Fruit fly (Drosophila melanogaster) whole organism, embryonic: Measurements from ENCODE around the gene CG14227.

Experiments used
- ATbp ChIP-seq: fragments of 200-800 bp; sonication (Bioruptor generic); optimal IDR thresholded peaks from 2 replicates; lab custom pipeline; 2017; ENCODE audit warnings: missing biosample characterization, mild to moderate bottlenecking, missing genetic modification characterization, missing genetic modification reagents
- Blimp-1 ChIP-seq: fragments of 200-800 bp; sonication (Bioruptor generic); optimal IDR thresholded peaks from 3 replicates; lab custom pipeline; 2018; ENCODE audit warnings: missing biosample characterization, missing genetic modification characterization, mild to moderate bottlenecking, moderate library complexity, missing genetic modification reagents
- C15 ChIP-seq: fragments of 200-800 bp; sonication (Bioruptor generic); IDR thresholded peaks from 3 replicates; pipeline ENCODE4 v1.3.6; 2022; ENCODE audit warnings: missing biosample characterization, missing genetic modification characterization
- CG11696 ChIP-seq: fragments of 200-800 bp; sonication (Bioruptor generic); IDR thresholded peaks from 2 replicates; pipeline ENCODE4 v1.3.6; 2022; ENCODE audit warnings: missing biosample characterization, missing genetic modification characterization
- CG14050 ChIP-seq: fragments of 200-800 bp; sonication (Bioruptor generic); IDR thresholded peaks from 3 replicates; pipeline ENCODE4 v1.3.6; 2022; ENCODE audit warnings: missing biosample characterization, missing genetic modification characterization
- CG1647 ChIP-seq: fragments of 200-800 bp; sonication (Bioruptor generic); optimal IDR thresholded peaks from 3 replicates; lab custom pipeline; 2016; ENCODE audit warnings: missing biosample characterization, missing genetic modification characterization
- CG17186 ChIP-seq: fragments of 200-800 bp; sonication (Bioruptor generic); optimal IDR thresholded peaks from 3 replicates; lab custom pipeline; 2017; ENCODE audit warnings: missing biosample characterization, missing genetic modification reagents, missing genetic modification characterization
- CG17912 ChIP-seq: fragments of 200-800 bp; sonication (Bioruptor generic); optimal IDR thresholded peaks from 2 replicates; lab custom pipeline; 2018; ENCODE audit warnings: missing biosample characterization, mild to moderate bottlenecking, missing genetic modification characterization
- CG32772 ChIP-seq: fragments of 200-800 bp; sonication (Bioruptor generic); IDR thresholded peaks from 2 replicates; pipeline ENCODE4 v1.3.6; 2022; ENCODE audit warnings: missing biosample characterization, missing genetic modification characterization
- CG33557 ChIP-seq: fragments of 200-800 bp; sonication (Bioruptor generic); optimal IDR thresholded peaks from 2 replicates; lab custom pipeline; 2019; ENCODE audit warnings: missing biosample characterization, mild to moderate bottlenecking, missing genetic modification characterization, moderate library complexity
- CG6254 ChIP-seq: fragments of 200-800 bp; sonication (Bioruptor generic); optimal IDR thresholded peaks from 3 replicates; lab custom pipeline; 2017; ENCODE audit warnings: mild to moderate bottlenecking, missing biosample characterization, missing genetic modification reagents, missing genetic modification characterization
- CG6791 ChIP-seq: fragments of 200-800 bp; sonication (Bioruptor generic); IDR thresholded peaks from 3 replicates; pipeline ENCODE4 v1.3.6; 2022; ENCODE audit warnings: missing biosample characterization, missing genetic modification characterization; ENCODE audit not compliant: partially characterized antibody
- CG8281 ChIP-seq: fragments of 200-800 bp; sonication (Bioruptor generic); optimal IDR thresholded peaks from 2 replicates; lab custom pipeline; 2018; ENCODE audit warnings: missing biosample characterization, mild to moderate bottlenecking, missing genetic modification characterization, moderate library complexity
- CG8290 ChIP-seq, 3 experiments: fragments of 200-800 bp; sonication (Bioruptor generic); optimal IDR thresholded peaks; 2 replicates each; lab custom pipeline; 2016 to 2019; ENCODE audit warnings: missing biosample characterization in 3 of 3, missing genetic modification characterization in 3 of 3, mild to moderate bottlenecking in 2 of 3, moderate library complexity in 1 of 3
- CG9797 ChIP-seq: fragments of 200-800 bp; sonication (Bioruptor generic); optimal IDR thresholded peaks from 3 replicates; lab custom pipeline; 2018; ENCODE audit warnings: missing biosample characterization, mild to moderate bottlenecking, missing genetic modification characterization
- Doc2 ChIP-seq: fragments of 200-800 bp; sonication (Bioruptor generic); IDR thresholded peaks from 2 replicates; pipeline ENCODE4 v1.3.6; 2022; ENCODE audit warnings: missing biosample characterization, missing genetic modification characterization
- Fer1 ChIP-seq: fragments of 200-800 bp; sonication (Bioruptor generic); optimal IDR thresholded peaks from 2 replicates; lab custom pipeline; 2017; ENCODE audit warnings: missing biosample characterization, mild to moderate bottlenecking, missing genetic modification characterization
- HLH54F ChIP-seq: fragments of 200-800 bp; sonication (Bioruptor generic); optimal IDR thresholded peaks from 3 replicates; lab custom pipeline; 2016; ENCODE audit warnings: missing biosample characterization, missing genetic modification characterization
- HLHmδ ChIP-seq: fragments of 200-800 bp; sonication (Bioruptor generic); optimal IDR thresholded peaks from 2 replicates; lab custom pipeline; 2018; ENCODE audit warnings: missing biosample characterization, mild to moderate bottlenecking, missing genetic modification characterization, moderate library complexity
- MBD-R2 ChIP-seq: fragments of 200-800 bp; sonication (Bioruptor generic); IDR thresholded peaks from 2 replicates; pipeline ENCODE4 v1.3.6; 2022; ENCODE audit warnings: missing biosample characterization, missing genetic modification characterization
- Med ChIP-seq: fragments of 200-800 bp; sonication (Bioruptor generic); peaks from one replicate; lab custom pipeline; 2016; ENCODE audit warnings: missing biosample characterization, missing genetic modification characterization, mild to moderate bottlenecking, inconsistent platforms, moderate library complexity
- Myb ChIP-seq: fragments of 200-800 bp; sonication (Bioruptor generic); optimal IDR thresholded peaks from 2 replicates; lab custom pipeline; 2016; ENCODE audit warnings: missing biosample characterization, missing genetic modification characterization
- Nf-YC ChIP-seq: fragments of 200-800 bp; optimal IDR thresholded peaks from 3 replicates; lab custom pipeline; 2019; ENCODE audit warnings: missing biosample characterization, mild to moderate bottlenecking, missing genetic modification characterization, moderate library complexity
- amos ChIP-seq: fragments of 200-800 bp; sonication (Bioruptor generic); IDR thresholded peaks from 2 replicates; pipeline ENCODE4 v1.3.6; 2022; ENCODE audit warnings: missing biosample characterization, missing genetic modification characterization; ENCODE audit not compliant: partially characterized antibody
- aop ChIP-seq: fragments of 200-800 bp; sonication (Bioruptor generic); IDR thresholded peaks from 2 replicates; pipeline ENCODE4 v1.3.6; 2022; ENCODE audit warnings: missing biosample characterization, missing genetic modification characterization
- ap ChIP-seq: fragments of 200-800 bp; sonication (Bioruptor generic); IDR thresholded peaks from 2 replicates; pipeline ENCODE4 v1.3.6; 2022; ENCODE audit warnings: missing biosample characterization, missing genetic modification characterization
- bab2 ChIP-seq: fragments of 200-800 bp; sonication (Bioruptor generic); optimal IDR thresholded peaks from 2 replicates; lab custom pipeline; 2016; ENCODE audit warnings: missing biosample characterization, missing genetic modification characterization
- bigmax ChIP-seq: fragments of 200-800 bp; sonication (Bioruptor generic); optimal IDR thresholded peaks from 2 replicates; lab custom pipeline; 2018; ENCODE audit warnings: missing biosample characterization, mild to moderate bottlenecking, missing genetic modification characterization
- bowl ChIP-seq: fragments of 200-800 bp; sonication (Bioruptor generic); IDR thresholded peaks from 2 replicates; pipeline ENCODE4 v1.3.6; 2022; ENCODE audit warnings: missing biosample characterization, missing genetic modification characterization
- br ChIP-seq: fragments of >200 bp; optimal IDR thresholded peaks from 2 replicates; lab custom pipeline; 2017
- btn ChIP-seq: fragments of 200-800 bp; sonication (Bioruptor generic); optimal IDR thresholded peaks from 2 replicates; lab custom pipeline; 2016; ENCODE audit warnings: missing biosample characterization, missing genetic modification characterization
- chn ChIP-seq: fragments of 200-800 bp; sonication (Bioruptor generic); optimal IDR thresholded peaks from 2 replicates; lab custom pipeline; 2016; ENCODE audit warnings: missing biosample characterization, missing genetic modification characterization
- dati ChIP-seq: fragments of 200-800 bp; sonication (Bioruptor generic); IDR thresholded peaks from 2 replicates; pipeline ENCODE4 v1.3.6; 2022; ENCODE audit warnings: missing biosample characterization, missing genetic modification characterization
- dpn ChIP-seq, 2 experiments: fragments of 200-800 bp; sonication (Bioruptor generic); optimal IDR thresholded peaks; 3 replicates each; lab custom pipeline; 2016; ENCODE audit warnings: missing biosample characterization in 2 of 2, missing genetic modification characterization in 2 of 2
- emc ChIP-seq: fragments of 200-800 bp; sonication (Bioruptor generic); optimal IDR thresholded peaks from 2 replicates; lab custom pipeline; 2016; ENCODE audit warnings: missing biosample characterization, missing genetic modification characterization
- eve ChIP-seq, 2 experiments: fragments of >200 bp; optimal IDR thresholded peaks; 2 replicates each; lab custom pipeline; 2017; ENCODE audit warnings: missing biosample characterization in 2 of 2, missing genetic modification characterization in 2 of 2
- jing ChIP-seq: fragments of 200-800 bp; sonication (Bioruptor generic); optimal IDR thresholded peaks from 2 replicates; lab custom pipeline; 2018; ENCODE audit warnings: missing biosample characterization, mild to moderate bottlenecking, missing genetic modification characterization
- ken ChIP-seq: fragments of 200-800 bp; sonication (Bioruptor generic); IDR thresholded peaks from 3 replicates; pipeline ENCODE4 v1.3.6; 2022; ENCODE audit warnings: missing biosample characterization, missing genetic modification characterization
- maf-S ChIP-seq: fragments of 200-800 bp; sonication (Bioruptor generic); optimal IDR thresholded peaks from 2 replicates; lab custom pipeline; 2016; ENCODE audit warnings: missing biosample characterization, missing genetic modification characterization
- mirr ChIP-seq: fragments of 200-800 bp; sonication (Bioruptor generic); optimal IDR thresholded peaks from 3 replicates; lab custom pipeline; 2018; ENCODE audit warnings: missing biosample characterization, mild to moderate bottlenecking, missing genetic modification characterization
- nerfin-1 ChIP-seq: fragments of 200-800 bp; sonication (Bioruptor generic); optimal IDR thresholded peaks from 3 replicates; lab custom pipeline; 2019; ENCODE audit warnings: missing biosample characterization, mild to moderate bottlenecking, missing genetic modification characterization, moderate library complexity
- nmo ChIP-seq: fragments of 200-800 bp; sonication (Bioruptor generic); optimal IDR thresholded peaks from 2 replicates; lab custom pipeline; 2018; ENCODE audit warnings: missing biosample characterization, mild to moderate bottlenecking, missing genetic modification characterization, moderate library complexity
- pb ChIP-seq: fragments of 200-800 bp; sonication (Bioruptor generic); optimal IDR thresholded peaks from 3 replicates; lab custom pipeline; 2016; ENCODE audit warnings: missing biosample characterization, missing genetic modification characterization
- pho ChIP-seq: fragments of 200-800 bp; sonication (Bioruptor generic); optimal IDR thresholded peaks from 2 replicates; lab custom pipeline; 2016; ENCODE audit warnings: missing biosample characterization, missing genetic modification characterization
- phol ChIP-seq: fragments of 200-800 bp; sonication (Bioruptor generic); optimal IDR thresholded peaks from 3 replicates; lab custom pipeline; 2018; ENCODE audit warnings: missing biosample characterization, mild to moderate bottlenecking, missing genetic modification characterization, moderate library complexity
- pita ChIP-seq: fragments of 200-800 bp; sonication (Bioruptor generic); optimal IDR thresholded peaks from 2 replicates; lab custom pipeline; 2017; ENCODE audit warnings: missing biosample characterization, mild to moderate bottlenecking, missing genetic modification characterization
- run ChIP-seq: fragments of 200-800 bp; sonication (Bioruptor generic); optimal IDR thresholded peaks from 3 replicates; lab custom pipeline; 2018; ENCODE audit warnings: missing biosample characterization, mild to moderate bottlenecking, missing genetic modification characterization
- sd ChIP-seq: fragments of 200-800 bp; sonication (Bioruptor generic); optimal IDR thresholded peaks from 3 replicates; lab custom pipeline; 2018; ENCODE audit warnings: missing biosample characterization, mild to moderate bottlenecking, missing genetic modification characterization, moderate library complexity
- sens ChIP-seq: fragments of 200-800 bp; sonication (Bioruptor generic); peaks from one replicate; lab custom pipeline; 2016; ENCODE audit warnings: missing biosample characterization, missing genetic modification characterization
- slbo ChIP-seq: fragments of 200-800 bp; sonication (Bioruptor generic); IDR thresholded peaks from 2 replicates; pipeline ENCODE4 v1.3.6; 2022; ENCODE audit warnings: missing biosample characterization, missing genetic modification characterization
- zfh2 ChIP-seq: fragments of 200-800 bp; sonication (Bioruptor generic); optimal IDR thresholded peaks from 2 replicates; lab custom pipeline; 2016; ENCODE audit warnings: missing biosample characterization, missing genetic modification characterization

The CG14227 gene

DNA sequence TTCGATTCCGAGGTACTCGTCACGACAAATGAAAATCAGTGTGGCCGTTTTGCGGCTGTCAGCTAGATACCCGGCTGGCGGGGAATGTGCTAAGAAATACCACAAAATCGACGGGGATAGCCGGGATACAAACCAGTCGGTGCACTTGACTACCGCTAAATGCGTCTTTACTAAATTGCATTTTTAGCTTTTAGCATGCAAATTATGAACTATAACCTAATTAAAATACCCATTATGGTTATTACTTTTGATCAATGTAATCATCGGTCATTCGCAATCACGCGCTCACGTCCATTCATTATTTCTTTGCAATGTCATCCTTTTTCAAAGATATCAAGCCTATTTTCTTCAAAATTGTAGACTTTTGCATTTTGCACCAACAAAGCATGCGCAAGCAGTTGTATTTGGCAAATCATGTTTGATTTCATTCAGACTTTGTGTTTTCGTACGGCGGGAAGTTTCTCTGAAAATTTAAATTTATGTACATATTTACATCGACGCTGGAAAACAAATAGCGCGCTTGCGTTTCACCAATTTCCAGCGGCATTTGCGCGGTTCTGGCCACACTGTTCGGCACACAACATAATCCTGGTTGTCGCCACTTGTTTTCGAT is 50.3 kb downstream of the CG14227 start, which contains the start of gene Rcd-1 (continued):
- TF ChIP-seq dpn (GFP tag; optimal IDR thresholded peaks at IDR 0.05; lab: Kevin White, UChicago) (no peak), CG6791 (no peak), ATbp (no peak), nerfin-1 (no peak), jing (GFP tag; lab: Kevin White, UChicago) (no peak), run (tag; lab: Kevin White, UChicago) (no peak), CG9797 (GFP tag; lab: Kevin White, UChicago) (peak; percentile 91), br (no peak), btn (GFP tag; lab: Kevin White, UChicago) (no peak), CG1647 (GFP tag; lab: Kevin White, UChicago) (no peak), CG14050 (GFP tag; lab: Robert Waterston, UW) (no peak), maf-S (GFP tag; lab: Kevin White, UChicago) (no peak), amos (no peak; the same call in 1 of the 2 replicates), nmo (no peak), bab2 (no peak), phol (tag; lab: Kevin White, UChicago) (peak; percentile 16), slbo (GFP tag; lab: Robert Waterston, UW) (peak; percentile 22; the same call in 1 of the 2 replicates), CG8290 (GFP tag; optimal IDR thresholded peaks at IDR 0.05; lab: Kevin White, UChicago) (no peak), CG8290 (tag; optimal IDR thresholded peaks at IDR 0.05; lab: Kevin White, UChicago) (peak in 1 of 2 experiments; percentile 35), CG6254 (GFP tag; lab: Kevin White, UChicago) (no peak), CG33557 (GFP tag; lab: Kevin White, UChicago) (peak; percentile 22), CG11696 (GFP tag; lab: Robert Waterston, UW) (no peak), dati (GFP tag; lab: Robert Waterston, UW) (no peak), bowl (GFP tag; lab: Robert Waterston, UW) (no peak), MBD-R2 (GFP tag; lab: Robert Waterston, UW) (peak; percentile 35; the same call in 1 of the 2 replicates), pita (GFP tag; lab: Kevin White, UChicago) (peak; percentile 79), HLHmδ (GFP tag; lab: Kevin White, UChicago) (peak; percentile 34), sd (tag; lab: Kevin White, UChicago) (peak; percentile 18), CG8281 (no peak), Doc2 (no peak), sens (GFP tag; lab: Kevin White, UChicago) (peak; percentile 66), Med (no peak), CG32772 (GFP tag; lab: Robert Waterston, UW) (0 out of 2 replicates have a peak, but pooled peaks have one; percentile 18), pb (GFP tag; lab: Kevin White, UChicago) (no peak), Blimp-1 (no peak), ap (GFP tag; lab: Robert Waterston, UW) (no peak), Nf-YC (tag; lab: Kevin White, UChicago) (no peak), chn (no peak), Myb (GFP tag; lab: Kevin White, UChicago) (peak; percentile 14), aop (GFP tag; lab: Robert Waterston, UW) (no peak), CG17912 (GFP tag; lab: Kevin White, UChicago) (no peak), emc (no peak), eve (GFP tag; optimal IDR thresholded peaks at IDR 0.05; lab: Kevin White, UChicago) (no peak), C15 (GFP tag; lab: Robert Waterston, UW) (no peak), zfh2 (GFP tag; lab: Kevin White, UChicago) (no peak), pho (GFP tag; lab: Kevin White, UChicago) (no peak), bigmax (GFP tag; lab: Kevin White, UChicago) (peak; percentile 38), mirr (GFP tag; lab: Kevin White, UChicago) (no peak), CG17186 (GFP tag; lab: Kevin White, UChicago) (peak; percentile 59), HLH54F (GFP tag; lab: Kevin White, UChicago) (no peak), Fer1 (GFP tag; lab: Kevin White, UChicago) (no peak), ken (no peak)
